Fruit fly (Drosophila melanogaster): Measurements from ENCODE around the gene Myb.
A peak's percentile ranks its signal among the peaks of the same experiment; 100 is the strongest.

The Myb gene

DNA sequence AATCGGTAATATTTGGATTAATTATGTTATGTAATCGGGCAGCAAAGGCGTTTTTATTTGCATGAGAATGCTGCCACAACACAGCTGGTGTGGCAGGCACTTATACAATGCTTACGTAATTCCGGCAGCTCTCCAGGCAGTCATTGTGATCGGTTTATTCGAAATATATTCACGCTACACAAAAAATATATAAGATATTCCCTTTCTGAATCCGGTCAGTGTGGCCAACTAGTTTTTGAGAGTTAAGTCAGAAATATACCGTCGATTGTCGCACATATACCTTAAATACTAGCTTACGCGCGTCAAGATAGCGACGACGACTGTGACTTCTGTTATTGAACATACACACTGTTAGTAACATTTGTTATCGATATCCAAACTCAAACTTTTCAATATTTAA is 8.6 kb downstream of the Myb start, which contains the start of gene sun:
TSS of gene sun (minus strand) at position 238 of the 400 bp plus-strand sequence.
- TF ChIP-seq brk (GFP tag; optimal IDR thresholded peaks at IDR 0.05) = no peak
- TF ChIP-seq ey (GFP tag; optimal IDR thresholded peaks at IDR 0.05) = no peak
- TF ChIP-seq Dif (GFP tag; optimal IDR thresholded peaks at IDR 0.05; ENCODE audit: partially characterized antibody) = no peak
- TF ChIP-seq Rel (GFP tag; optimal IDR thresholded peaks at IDR 0.05) = no peak
- peak; percentile 38 for TF ChIP-seq Rel (tag; optimal IDR thresholded peaks at IDR 0.05)

DNA sequence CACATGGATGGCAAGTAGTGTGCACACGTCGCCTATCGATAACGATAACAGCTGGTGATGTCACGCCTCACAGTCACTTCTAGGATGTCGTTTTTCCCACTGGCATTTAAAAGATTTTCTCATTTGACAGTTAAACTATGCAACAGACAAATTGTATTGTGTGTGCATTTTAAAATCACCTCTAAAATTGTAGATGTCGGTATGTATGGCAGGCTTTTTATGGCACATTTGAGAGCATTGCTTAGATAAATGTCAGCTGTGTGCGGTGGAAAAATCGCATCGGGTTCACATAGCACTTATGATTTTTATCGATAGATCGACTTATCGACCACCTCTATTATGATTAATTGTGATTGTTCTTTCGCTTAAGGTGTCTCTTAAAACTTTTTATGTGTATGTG is 13.5 kb downstream of the Myb start, which contains the start of the genes ArgRS and CG8578:
TSS of gene ArgRS (minus strand) at position 7 of the 400 bp plus-strand sequence.
TSS of gene CG8578 (plus strand) at position 338 of the 400 bp plus-strand sequence.
- TF ChIP-seq Rel (GFP tag; optimal IDR thresholded peaks at IDR 0.05) (no peak), Rel (tag; optimal IDR thresholded peaks at IDR 0.05) (peak; percentile 19), HLH106 (tag; optimal IDR thresholded peaks at IDR 0.05) (peak; percentile 85), OdsH (GFP tag; optimal IDR thresholded peaks at IDR 0.05) (no peak), brk (GFP tag; optimal IDR thresholded peaks at IDR 0.05) (no peak), CrebA (GFP tag; optimal IDR thresholded peaks at IDR 0.05; ENCODE audit: borderline replicate concordance) (no peak), Jra (GFP tag; optimal IDR thresholded peaks at IDR 0.05) (peak; percentile 64), psq (GFP tag; optimal IDR thresholded peaks at IDR 0.05) (peak; percentile 36), dl (GFP tag; optimal IDR thresholded peaks at IDR 0.05; ENCODE audit: insufficient read depth in 1 of 2, partially characterized antibody in 2 of 2) (no peak), CG9705 (GFP tag; optimal IDR thresholded peaks at IDR 0.05) (peak; percentile 21), N (GFP tag; optimal IDR thresholded peaks at IDR 0.05) (peak; percentile 30), sv (GFP tag; optimal IDR thresholded peaks at IDR 0.05) (peak; percentile 46), foxo (GFP tag; optimal IDR thresholded peaks at IDR 0.05) (peak in 1 of 2 experiments; percentile 86), CG32264 (GFP tag; optimal IDR thresholded peaks at IDR 0.05) (no peak), fru (GFP tag; optimal IDR thresholded peaks at IDR 0.05) (peak; percentile 83), rgr (GFP tag; optimal IDR thresholded peaks at IDR 0.05) (peak; percentile 17), h (GFP tag; optimal IDR thresholded peaks at IDR 0.05) (peak; percentile 54), Hnf4 (GFP tag; optimal IDR thresholded peaks at IDR 0.05) (peak; percentile 52), woc (GFP tag; optimal IDR thresholded peaks at IDR 0.05) (peak; percentile 81), jim (GFP tag; optimal IDR thresholded peaks at IDR 0.05) (no peak), Sp1 (GFP tag; optimal IDR thresholded peaks at IDR 0.05) (no peak), ey (GFP tag; optimal IDR thresholded peaks at IDR 0.05) (peak; percentile 69), Myc (optimal IDR thresholded peaks at IDR 0.05) (peak; percentile 31), Mio (GFP tag; optimal IDR thresholded peaks at IDR 0.05) (no peak), tai (GFP tag; optimal IDR thresholded peaks at IDR 0.05) (no peak), Hr78 (GFP tag; optimal IDR thresholded peaks at IDR 0.05) (peak; percentile 51), br (GFP tag; optimal IDR thresholded peaks at IDR 0.05) (no peak), sage (GFP tag; optimal IDR thresholded peaks at IDR 0.05) (no peak), dmrt93B (GFP tag; optimal IDR thresholded peaks at IDR 0.05) (no peak)

DNA sequence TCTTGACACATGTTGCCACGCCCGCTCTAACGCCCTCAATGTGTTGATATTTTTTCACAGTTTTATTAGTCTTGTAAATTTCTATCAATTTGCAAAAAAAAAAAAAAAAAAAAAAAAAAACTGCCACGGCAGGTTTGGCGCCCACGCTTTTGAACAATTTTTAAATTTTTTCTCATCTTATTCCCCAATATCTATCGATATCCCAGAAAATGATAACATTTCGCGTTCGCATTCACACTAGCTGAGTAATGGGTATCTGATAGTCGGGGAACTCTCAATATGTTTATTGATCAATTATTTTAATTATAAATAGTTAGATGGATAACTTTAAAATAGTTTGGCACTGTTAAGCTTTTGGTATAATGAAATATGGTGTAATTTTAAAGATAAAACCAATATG is 16.3 kb downstream of the Myb start:
- TF ChIP-seq pan (optimal IDR thresholded peaks at IDR 0.05) = no peak
- no peak for TF ChIP-seq Rel (GFP tag; optimal IDR thresholded peaks at IDR 0.05)
- no peak for TF ChIP-seq Rel (tag; optimal IDR thresholded peaks at IDR 0.05)
- no peak for TF ChIP-seq Sp1 (GFP tag; optimal IDR thresholded peaks at IDR 0.05)
- TF ChIP-seq OdsH (GFP tag; optimal IDR thresholded peaks at IDR 0.05) = no peak
- no peak for TF ChIP-seq rgr (GFP tag; optimal IDR thresholded peaks at IDR 0.05)
- TF ChIP-seq Dif (GFP tag; optimal IDR thresholded peaks at IDR 0.05; ENCODE audit: partially characterized antibody) = no peak

DNA sequence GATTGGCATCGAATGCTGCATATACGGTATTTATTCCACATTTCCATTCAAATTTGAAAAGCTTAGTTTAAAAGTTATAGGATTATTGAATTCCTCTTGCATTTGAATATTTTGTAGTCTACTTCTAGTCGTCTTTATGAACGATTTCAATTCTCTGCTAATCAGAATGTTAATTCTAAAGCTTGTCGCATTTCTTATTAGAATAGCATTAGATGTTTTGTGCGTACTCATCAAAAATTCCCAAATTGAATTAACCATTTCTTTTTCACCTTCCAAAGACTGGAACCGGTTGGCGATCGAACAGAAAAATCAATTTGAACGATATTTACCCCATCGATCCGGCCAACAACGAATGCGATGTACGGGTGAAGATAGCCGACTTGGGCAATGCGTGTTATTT is 17.6 kb downstream of the Myb start:
- TF ChIP-seq GATAd (GFP tag; optimal IDR thresholded peaks at IDR 0.05) (no peak), brk (GFP tag; optimal IDR thresholded peaks at IDR 0.05) (no peak), Hnf4 (GFP tag; optimal IDR thresholded peaks at IDR 0.05) (no peak), Hr83 (GFP tag; optimal IDR thresholded peaks at IDR 0.05; ENCODE audit: poor library complexity, severe bottlenecking) (no peak), Rel (GFP tag; optimal IDR thresholded peaks at IDR 0.05) (no peak), Rel (tag; optimal IDR thresholded peaks at IDR 0.05) (no peak), woc (GFP tag; optimal IDR thresholded peaks at IDR 0.05) (no peak), CG32264 (GFP tag; optimal IDR thresholded peaks at IDR 0.05) (no peak), N (GFP tag; optimal IDR thresholded peaks at IDR 0.05) (no peak), Mio (GFP tag; optimal IDR thresholded peaks at IDR 0.05) (no peak), Sp1 (GFP tag; optimal IDR thresholded peaks at IDR 0.05) (no peak), Dfd (GFP tag; optimal IDR thresholded peaks at IDR 0.05) (no peak), ey (GFP tag; optimal IDR thresholded peaks at IDR 0.05) (no peak), h (GFP tag; optimal IDR thresholded peaks at IDR 0.05) (no peak), usp (GFP tag; optimal IDR thresholded peaks at IDR 0.05) (no peak), Myc (optimal IDR thresholded peaks at IDR 0.05) (no peak), Abd-B (GFP tag; optimal IDR thresholded peaks at IDR 0.05) (no peak), CrebA (GFP tag; optimal IDR thresholded peaks at IDR 0.05; ENCODE audit: borderline replicate concordance) (no peak), HLH106 (tag; optimal IDR thresholded peaks at IDR 0.05) (no peak), dsf (GFP tag; optimal IDR thresholded peaks at IDR 0.05; ENCODE audit: borderline replicate concordance) (no peak)

All from whole organism, wandering third instar larva.